Fruit fly (Drosophila melanogaster): ENCODE measurements around the gene Nup205.
A peak's percentile ranks its signal among the peaks of the same experiment; 100 is the strongest.

DNA sequence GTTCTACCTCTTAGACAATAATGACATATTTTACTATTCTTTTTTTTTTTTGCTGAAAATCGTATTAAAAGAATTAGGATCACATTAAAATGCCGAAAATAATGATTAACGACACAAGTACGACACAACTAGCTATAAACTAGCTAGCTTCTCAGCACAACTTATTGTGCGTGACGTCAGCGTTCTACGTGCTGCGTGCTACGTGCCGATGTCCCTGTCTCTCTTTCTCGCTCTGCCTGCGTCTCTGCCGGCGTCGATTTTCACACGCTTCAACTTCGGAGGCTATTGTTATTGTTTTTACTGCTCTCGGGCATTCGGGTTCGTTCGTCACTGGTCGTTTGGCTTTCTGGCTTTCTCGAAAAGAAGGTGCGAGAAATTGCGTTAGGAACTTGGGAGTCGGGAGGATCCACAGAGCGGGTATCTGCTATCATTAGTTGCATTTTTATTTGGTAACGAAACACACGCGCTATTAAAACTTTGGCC, 46.0 kb downstream of the Nup205 start:
- TF ChIP-seq Eip75B (GFP tag; optimal IDR thresholded peaks at IDR 0.05) (peak; percentile 22), dsx (GFP tag; optimal IDR thresholded peaks at IDR 0.05; ENCODE audit: poor library complexity, severe bottlenecking) (no peak), pdm3 (GFP tag; optimal IDR thresholded peaks at IDR 0.05) (no peak), Eip93F (GFP tag; optimal IDR thresholded peaks at IDR 0.05) (no peak), CG8119 (GFP tag; IDR thresholded peaks at IDR 0.05) (no peak), CG6808 (GFP tag; optimal IDR thresholded peaks at IDR 0.05) (no peak), Sox14 (GFP tag; optimal IDR thresholded peaks at IDR 0.05) (no peak)

All from whole organism, prepupa.